Fruit fly (Drosophila melanogaster) whole organism, embryonic: Measurements from ENCODE around the gene bmm.

ENCODE experiments used
- Adf1 ChIP-seq: fragments of 200-800 bp; sonication (Bioruptor generic); IDR thresholded peaks from 2 replicates; pipeline ENCODE4 v1.3.6; 2022; ENCODE audit warnings: missing biosample characterization, missing genetic modification characterization
- Atf6 ChIP-seq: fragments of 200-800 bp; sonication (Bioruptor generic); IDR thresholded peaks from 2 replicates; pipeline ENCODE4 v1.3.6; 2022; ENCODE audit warnings: missing biosample characterization, missing genetic modification characterization
- CG10321 ChIP-seq: fragments of 200-800 bp; sonication (Bioruptor generic); IDR thresholded peaks from 2 replicates; pipeline ENCODE4 v1.3.6; 2022; ENCODE audit warnings: missing biosample characterization, missing genetic modification characterization
- CG10431 ChIP-seq: fragments of 200-800 bp; sonication (Bioruptor generic); optimal IDR thresholded peaks from 3 replicates; lab custom pipeline; 2018; ENCODE audit warnings: missing biosample characterization, mild to moderate bottlenecking, missing genetic modification characterization
- CG11247 ChIP-seq: fragments of 200-800 bp; sonication (Bioruptor generic); IDR thresholded peaks from 2 replicates; pipeline ENCODE4 v1.3.6; 2022; ENCODE audit warnings: missing biosample characterization, missing genetic modification characterization
- CG11695 ChIP-seq: fragments of 200-800 bp; sonication (Bioruptor generic); IDR thresholded peaks from 3 replicates; pipeline ENCODE4 v1.3.6; 2022; ENCODE audit warnings: missing biosample characterization, missing genetic modification characterization
- CG13296 ChIP-seq: fragments of 200-800 bp; sonication (Bioruptor generic); optimal IDR thresholded peaks from 3 replicates; lab custom pipeline; 2018; ENCODE audit warnings: missing biosample characterization, mild to moderate bottlenecking, missing genetic modification characterization
- CG13894 ChIP-seq: fragments of 200-800 bp; sonication (Bioruptor generic); optimal IDR thresholded peaks from 3 replicates; lab custom pipeline; 2018; ENCODE audit warnings: missing biosample characterization, mild to moderate bottlenecking, missing genetic modification characterization, moderate library complexity
- CG14667 ChIP-seq: fragments of 200-800 bp; sonication (Bioruptor generic); IDR thresholded peaks from 2 replicates; pipeline ENCODE4 v1.3.6; 2022; ENCODE audit warnings: missing biosample characterization, missing genetic modification characterization
- CG15073 ChIP-seq: fragments of 200-800 bp; sonication (Bioruptor generic); optimal IDR thresholded peaks from 2 replicates; lab custom pipeline; 2016; ENCODE audit warnings: missing biosample characterization, missing genetic modification characterization
- CG15514 ChIP-seq: fragments of 200-800 bp; sonication (Bioruptor generic); optimal IDR thresholded peaks from 3 replicates; lab custom pipeline; 2017; ENCODE audit warnings: missing biosample characterization, missing genetic modification characterization, mild to moderate bottlenecking, moderate library complexity, missing genetic modification reagents
- CG17612 ChIP-seq: fragments of 200-800 bp; sonication (Bioruptor generic); IDR thresholded peaks from 2 replicates; pipeline ENCODE4 v1.3.6; 2022; ENCODE audit warnings: missing biosample characterization, missing genetic modification characterization
- CG3838 ChIP-seq: fragments of 200-800 bp; sonication (Bioruptor generic); optimal IDR thresholded peaks from 3 replicates; lab custom pipeline; 2016; ENCODE audit warnings: missing biosample characterization, missing genetic modification characterization
- CG4730 ChIP-seq: fragments of 200-800 bp; sonication (Bioruptor generic); IDR thresholded peaks from 2 replicates; pipeline ENCODE4 v1.3.6; 2022; ENCODE audit warnings: missing biosample characterization, missing genetic modification characterization
- CG6689 ChIP-seq: fragments of 200-800 bp; sonication (Bioruptor generic); IDR thresholded peaks from 2 replicates; pipeline ENCODE4 v1.3.6; 2022; ENCODE audit warnings: missing biosample characterization, missing genetic modification characterization
- CG6765 ChIP-seq: fragments of 200-800 bp; sonication (Bioruptor generic); optimal IDR thresholded peaks from 3 replicates; lab custom pipeline; 2017; ENCODE audit warnings: missing biosample characterization, mild to moderate bottlenecking, missing genetic modification characterization
- CG8924 ChIP-seq: fragments of 200-800 bp; optimal IDR thresholded peaks from 3 replicates; lab custom pipeline; 2019; ENCODE audit warnings: missing biosample characterization, mild to moderate bottlenecking, missing genetic modification characterization, moderate library complexity
- CG9437 ChIP-seq: fragments of 200-800 bp; sonication (Bioruptor generic); optimal IDR thresholded peaks from 2 replicates; lab custom pipeline; 2018; ENCODE audit warnings: missing biosample characterization, mild to moderate bottlenecking, missing genetic modification characterization
- CG9609 ChIP-seq: fragments of 200-800 bp; sonication (Bioruptor generic); optimal IDR thresholded peaks from 3 replicates; lab custom pipeline; 2016; ENCODE audit warnings: missing biosample characterization, missing genetic modification characterization
- CTCF ChIP-seq: fragments of 200-800 bp; sonication (Bioruptor generic); optimal IDR thresholded peaks from 2 replicates; lab custom pipeline; 2017; ENCODE audit warnings: missing biosample characterization, mild to moderate bottlenecking, missing genetic modification characterization, moderate library complexity
- Camta ChIP-seq: fragments of 200-800 bp; sonication (Bioruptor generic); optimal IDR thresholded peaks from 2 replicates; lab custom pipeline; 2016; ENCODE audit warnings: missing biosample characterization, missing genetic modification characterization
- CrebB ChIP-seq: fragments of 200-800 bp; sonication (Bioruptor generic); optimal IDR thresholded peaks from 3 replicates; lab custom pipeline; 2018; ENCODE audit warnings: missing biosample characterization, mild to moderate bottlenecking, missing genetic modification characterization
- Dip3 ChIP-seq: fragments of 200-800 bp; sonication (Bioruptor generic); optimal IDR thresholded peaks from 3 replicates; lab custom pipeline; 2016; ENCODE audit warnings: missing biosample characterization, missing genetic modification characterization
- HLH3B ChIP-seq: fragments of 200-800 bp; sonication (Bioruptor generic); IDR thresholded peaks from 2 replicates; pipeline ENCODE4 v1.3.6; 2022; ENCODE audit warnings: missing biosample characterization, missing genetic modification characterization
- Hand ChIP-seq: fragments of 200-800 bp; sonication (Bioruptor generic); optimal IDR thresholded peaks from 2 replicates; lab custom pipeline; 2017; ENCODE audit warnings: mild to moderate bottlenecking, missing biosample characterization, missing genetic modification reagents, missing genetic modification characterization
- Hmr ChIP-seq: fragments of 200-800 bp; sonication (Bioruptor generic); optimal IDR thresholded peaks from 3 replicates; lab custom pipeline; 2017; ENCODE audit warnings: mild to moderate bottlenecking, missing biosample characterization, missing genetic modification reagents, missing genetic modification characterization
- Jarid2 ChIP-seq: fragments of 200-800 bp; sonication (Bioruptor generic); optimal IDR thresholded peaks from 3 replicates; lab custom pipeline; 2017; ENCODE audit warnings: mild to moderate bottlenecking, missing biosample characterization, missing genetic modification reagents, missing genetic modification characterization
- Meics ChIP-seq: fragments of 200-800 bp; sonication (Bioruptor generic); optimal IDR thresholded peaks from 2 replicates; lab custom pipeline; 2017; ENCODE audit warnings: missing biosample characterization, mild to moderate bottlenecking, missing genetic modification characterization
- Scr ChIP-seq: fragments of 200-800 bp; sonication (Bioruptor generic); IDR thresholded peaks from 2 replicates; pipeline ENCODE4 v1.3.6; 2022; ENCODE audit warnings: missing biosample characterization, missing genetic modification characterization; ENCODE audit not compliant: partially characterized antibody
- abd-A ChIP-seq: fragments of 200-800 bp; sonication (Bioruptor generic); optimal IDR thresholded peaks from 3 replicates; lab custom pipeline; 2019; ENCODE audit warnings: missing biosample characterization, mild to moderate bottlenecking, missing genetic modification characterization, moderate library complexity
- bowl ChIP-seq: fragments of 200-800 bp; sonication (Bioruptor generic); IDR thresholded peaks from 2 replicates; pipeline ENCODE4 v1.3.6; 2022; ENCODE audit warnings: missing biosample characterization, missing genetic modification characterization
- bsh ChIP-seq, 2 experiments: fragments of 200-800 bp; sonication (Bioruptor generic); optimal IDR thresholded peaks; 2 replicates each; lab custom pipeline; 2017 to 2018; ENCODE audit warnings: mild to moderate bottlenecking in 2 of 2, missing biosample characterization in 2 of 2, missing genetic modification characterization in 2 of 2, moderate library complexity in 1 of 2
- crp ChIP-seq, 2 experiments: fragments of 200-800 bp; sonication (Bioruptor generic); optimal IDR thresholded peaks; 2 replicates in 1 of 2; 3 replicates in 1 of 2; lab custom pipeline; 2017; ENCODE audit warnings: missing biosample characterization in 2 of 2, missing genetic modification characterization in 2 of 2, mild to moderate bottlenecking in 1 of 2, moderate library complexity in 1 of 2
- ewg ChIP-seq: fragments of 200-800 bp; sonication (Bioruptor generic); optimal IDR thresholded peaks from 3 replicates; lab custom pipeline; 2017; ENCODE audit warnings: mild to moderate bottlenecking, missing biosample characterization, missing genetic modification reagents, missing genetic modification characterization
- fd96Cb ChIP-seq: fragments of 200-800 bp; sonication (Bioruptor generic); optimal IDR thresholded peaks from 2 replicates; lab custom pipeline; 2018; ENCODE audit warnings: missing biosample characterization, mild to moderate bottlenecking, missing genetic modification characterization, moderate library complexity
- gcm ChIP-seq: fragments of 200-800 bp; sonication (Bioruptor generic); optimal IDR thresholded peaks from 2 replicates; lab custom pipeline; 2019; ENCODE audit warnings: missing biosample characterization, mild to moderate bottlenecking, missing genetic modification characterization, moderate library complexity
- grau ChIP-seq: fragments of 200-800 bp; optimal IDR thresholded peaks from 3 replicates; lab custom pipeline; 2019; ENCODE audit warnings: missing biosample characterization, mild to moderate bottlenecking, missing genetic modification characterization, moderate library complexity
- ham ChIP-seq: fragments of 200-800 bp; sonication (Bioruptor generic); IDR thresholded peaks from 2 replicates; pipeline ENCODE4 v1.3.6; 2022; ENCODE audit warnings: missing biosample characterization, missing genetic modification characterization
- hbn ChIP-seq: fragments of 200-800 bp; sonication (Bioruptor generic); IDR thresholded peaks from 2 replicates; pipeline ENCODE4 v1.3.6; 2022; ENCODE audit warnings: missing biosample characterization, missing genetic modification characterization; ENCODE audit not compliant: partially characterized antibody
- kni ChIP-seq: fragments of 200-800 bp; sonication (Bioruptor generic); optimal IDR thresholded peaks from 3 replicates; lab custom pipeline; 2017; ENCODE audit warnings: mild to moderate bottlenecking, missing biosample characterization, missing genetic modification reagents, missing genetic modification characterization
- lab ChIP-seq: fragments of 200-800 bp; sonication (Bioruptor generic); optimal IDR thresholded peaks from 3 replicates; lab custom pipeline; 2017; ENCODE audit warnings: missing biosample characterization, missing genetic modification characterization, mild to moderate bottlenecking, moderate library complexity, missing genetic modification reagents
- lmd ChIP-seq: fragments of 200-800 bp; sonication (Bioruptor generic); IDR thresholded peaks from 2 replicates; pipeline ENCODE4 v1.3.6; 2022; ENCODE audit warnings: missing biosample characterization, missing genetic modification characterization
- mirr ChIP-seq: fragments of 200-800 bp; sonication (Bioruptor generic); optimal IDR thresholded peaks from 3 replicates; lab custom pipeline; 2018; ENCODE audit warnings: missing biosample characterization, mild to moderate bottlenecking, missing genetic modification characterization
- onecut ChIP-seq: fragments of 200-800 bp; sonication (Bioruptor generic); IDR thresholded peaks from 2 replicates; pipeline ENCODE4 v1.3.6; 2022; ENCODE audit warnings: missing biosample characterization, missing genetic modification characterization
- pb ChIP-seq: fragments of 200-800 bp; sonication (Bioruptor generic); optimal IDR thresholded peaks from 3 replicates; lab custom pipeline; 2016; ENCODE audit warnings: missing biosample characterization, missing genetic modification characterization
- peb ChIP-seq: fragments of 200-800 bp; sonication (Bioruptor generic); IDR thresholded peaks from 2 replicates; pipeline ENCODE4 v1.3.6; 2022; ENCODE audit warnings: missing biosample characterization, missing genetic modification characterization
- phol ChIP-seq: fragments of 200-800 bp; sonication (Bioruptor generic); optimal IDR thresholded peaks from 3 replicates; lab custom pipeline; 2018; ENCODE audit warnings: missing biosample characterization, mild to moderate bottlenecking, missing genetic modification characterization, moderate library complexity
- prd ChIP-seq, 3 experiments: fragments of >200 bp in 2 of 3; fragments of 200-800 bp in 1 of 3; sonication (Bioruptor generic) in 1 of 3; optimal IDR thresholded peaks in 2 of 3; IDR thresholded peaks in 1 of 3; 2 replicates in 2 of 3; 3 replicates in 1 of 3; pipeline versions ENCODE4 v1.3.6 to Lab custom; 2017 to 2022; ENCODE audit warnings: missing biosample characterization in 1 of 3, missing genetic modification characterization in 1 of 3
- unc-4 ChIP-seq: fragments of 200-800 bp; sonication (Bioruptor generic); IDR thresholded peaks from 2 replicates; pipeline ENCODE4 v1.3.6; 2022; ENCODE audit warnings: missing biosample characterization, missing genetic modification characterization; ENCODE audit not compliant: partially characterized antibody
- zfh2 ChIP-seq: fragments of 200-800 bp; sonication (Bioruptor generic); optimal IDR thresholded peaks from 2 replicates; lab custom pipeline; 2016; ENCODE audit warnings: missing biosample characterization, missing genetic modification characterization

Gene bmm

dm6 chr3L:14804724-14805221 is 18.6 kb upstream of the bmm start, which contains the start of gene CG17839 (continued):
- TF ChIP-seq grau (tag; lab: Kevin White, UChicago) (peak; percentile 4), Atf6 (peak; percentile 41), abd-A (tag; lab: Kevin White, UChicago) (peak; percentile 60), CG3838 (no peak), prd (optimal IDR thresholded peaks at IDR 0.05; lab: Kevin White, UChicago) (no peak), prd (GFP tag; IDR thresholded peaks at IDR 0.05; lab: Robert Waterston, UW) (no peak), CrebB (peak; percentile 6), ham (GFP tag; lab: Robert Waterston, UW) (no peak), kni (GFP tag; lab: Kevin White, UChicago) (no peak), CG13894 (tag; lab: Kevin White, UChicago) (peak; percentile 94), mirr (GFP tag; lab: Kevin White, UChicago) (peak; percentile 74), lab (GFP tag; lab: Kevin White, UChicago) (peak; percentile 71), Adf1 (GFP tag; lab: Robert Waterston, UW) (peak; percentile 83), lmd (GFP tag; lab: Robert Waterston, UW) (no peak), CG6689 (GFP tag; lab: Robert Waterston, UW) (no peak), Jarid2 (GFP tag; lab: Kevin White, UChicago) (peak; percentile 76), phol (tag; lab: Kevin White, UChicago) (no peak), CG10431 (GFP tag; lab: Kevin White, UChicago) (no peak), ewg (GFP tag; lab: Kevin White, UChicago) (peak; percentile 86), bowl (GFP tag; lab: Robert Waterston, UW) (no peak), gcm (GFP tag; lab: Kevin White, UChicago) (no peak), pb (GFP tag; lab: Kevin White, UChicago) (no peak), CG11695 (GFP tag; lab: Robert Waterston, UW) (0 out of 3 replicates have a peak, but pooled peaks have one; percentile 9), CG8924 (tag; lab: Kevin White, UChicago) (peak; percentile 14), crp (GFP tag; optimal IDR thresholded peaks at IDR 0.05; lab: Kevin White, UChicago) (peak in 1 of 2 experiments; percentile 82), CG14667 (GFP tag; lab: Robert Waterston, UW) (no peak), CG6765 (GFP tag; lab: Kevin White, UChicago) (peak; percentile 62), CG10321 (no peak), CG9609 (GFP tag; lab: Kevin White, UChicago) (no peak), Hmr (GFP tag; lab: Kevin White, UChicago) (peak; percentile 68), Meics (GFP tag; lab: Kevin White, UChicago) (peak; percentile 33), Camta (GFP tag; lab: Kevin White, UChicago) (no peak), CG15514 (GFP tag; lab: Kevin White, UChicago) (peak; percentile 43), CG17612 (GFP tag; lab: Robert Waterston, UW) (no peak), CTCF (GFP tag; lab: Kevin White, UChicago) (no peak), zfh2 (GFP tag; lab: Kevin White, UChicago) (no peak), peb (GFP tag; lab: Robert Waterston, UW) (no peak), hbn (GFP tag; lab: Robert Waterston, UW) (no peak), Scr (0 out of 2 replicates have a peak, but pooled peaks have one; percentile 32), fd96Cb (tag; lab: Kevin White, UChicago) (no peak), bsh (GFP tag; optimal IDR thresholded peaks at IDR 0.05; lab: Kevin White, UChicago) (no peak), CG4730 (GFP tag; lab: Robert Waterston, UW) (no peak), onecut (peak; percentile 26; the same call in 1 of the 2 replicates), unc-4 (GFP tag; lab: Robert Waterston, UW) (0 out of 2 replicates have a peak, but pooled peaks have one; percentile 40), CG11247 (no peak), Hand (GFP tag; lab: Kevin White, UChicago) (no peak), CG13296 (GFP tag; lab: Kevin White, UChicago) (peak; percentile 48), Dip3 (GFP tag; lab: Kevin White, UChicago) (no peak), HLH3B (GFP tag; lab: Robert Waterston, UW) (no peak; the same call in 1 of the 2 replicates), CG9437 (GFP tag; lab: Kevin White, UChicago) (peak; percentile 17), CG15073 (no peak)
